Worm (Caenorhabditis elegans) whole organism, L2 larva: Measurements from ENCODE around the gene unc-70.

Experiments used
- C34F6.9 ChIP-seq: fragments of 150-350 bp; optimal IDR thresholded peaks from 2 replicates; lab custom pipeline; 2014; ENCODE audit warnings: missing biosample characterization, missing genetic modification characterization
- F13H6.1 ChIP-seq: sonication (generic microtip); optimal IDR thresholded peaks from 2 replicates; lab custom pipeline; 2016; ENCODE audit warnings: missing genetic modification characterization, missing compliant biosample characterization
- R02D3.7 ChIP-seq: fragments of 150-350 bp; optimal IDR thresholded peaks from 2 replicates; lab custom pipeline; 2014; ENCODE audit warnings: missing biosample characterization, missing genetic modification characterization
- Y55F3AM.14 ChIP-seq: fragments of 200-800 bp; sonication (Bioruptor generic); optimal IDR thresholded peaks from 2 replicates; lab custom pipeline; 2018; ENCODE audit warnings: mild to moderate bottlenecking, missing genetic modification characterization, missing compliant biosample characterization
- ZK546.5 ChIP-seq: sonication (generic microtip); optimal IDR thresholded peaks from 2 replicates; lab custom pipeline; 2017; ENCODE audit warnings: missing biosample characterization, missing genetic modification characterization
- alr-1 ChIP-seq: fragments of 150-350 bp; optimal IDR thresholded peaks from 2 replicates; lab custom pipeline; 2014; ENCODE audit warnings: missing biosample characterization, missing genetic modification characterization
- aly-2 ChIP-seq: fragments of 150-350 bp; optimal IDR thresholded peaks from 2 replicates; lab custom pipeline; 2014; ENCODE audit warnings: missing biosample characterization, missing genetic modification characterization
- ama-1 ChIP-seq: fragments of 150-350 bp; optimal IDR thresholded peaks from 2 replicates; lab custom pipeline; 2018; ENCODE audit warnings: inconsistent platforms
- blmp-1 ChIP-seq: sonication (generic microtip); optimal IDR thresholded peaks from 2 replicates; lab custom pipeline; 2017; ENCODE audit warnings: missing genetic modification characterization, mild to moderate bottlenecking, missing compliant biosample characterization, antibody characterized with exemption, moderate library complexity; ENCODE audit not compliant: insufficient read depth
- ceh-16 ChIP-seq: fragments of 150-350 bp; optimal IDR thresholded peaks from 2 replicates; lab custom pipeline; 2014; ENCODE audit warnings: missing biosample characterization, missing genetic modification characterization
- ceh-82 ChIP-seq: fragments of 150-350 bp; optimal IDR thresholded peaks from 2 replicates; lab custom pipeline; 2014; ENCODE audit warnings: missing biosample characterization, missing genetic modification characterization
- crh-2 ChIP-seq: sonication (generic microtip); optimal IDR thresholded peaks from 2 replicates; lab custom pipeline; 2017; ENCODE audit warnings: missing biosample characterization, missing genetic modification characterization
- dmd-4 ChIP-seq: sonication (generic microtip); optimal IDR thresholded peaks from 2 replicates; lab custom pipeline; 2017; ENCODE audit warnings: missing biosample characterization, missing genetic modification characterization
- elt-1 ChIP-seq: fragments of 150-350 bp; optimal IDR thresholded peaks from 2 replicates; lab custom pipeline; 2014; ENCODE audit warnings: missing biosample characterization, missing genetic modification characterization
- elt-3 ChIP-seq: sonication (generic microtip); optimal IDR thresholded peaks from 2 replicates; lab custom pipeline; 2017; ENCODE audit warnings: missing biosample characterization, missing genetic modification characterization
- fos-1 ChIP-seq: fragments of 150-350 bp; optimal IDR thresholded peaks from 2 replicates; lab custom pipeline; 2014; ENCODE audit warnings: missing biosample characterization, missing genetic modification characterization
- gmeb-1 ChIP-seq: fragments of 150-350 bp; optimal IDR thresholded peaks from 2 replicates; lab custom pipeline; 2014; ENCODE audit warnings: missing biosample characterization, missing genetic modification characterization
- lsy-2 ChIP-seq, 2 experiments: fragments of 150-350 bp in 1 of 2; sonication (generic microtip) in 1 of 2; optimal IDR thresholded peaks; 2 replicates each; lab custom pipeline; 2014 to 2017; ENCODE audit warnings: missing biosample characterization in 2 of 2, missing genetic modification characterization in 2 of 2
- mab-5 ChIP-seq: fragments of 150-350 bp; optimal IDR thresholded peaks from 2 replicates; lab custom pipeline; 2014; ENCODE audit warnings: missing biosample characterization, missing genetic modification characterization
- mbf-1 ChIP-seq: sonication (generic microtip); optimal IDR thresholded peaks from 2 replicates; lab custom pipeline; 2017; ENCODE audit warnings: missing biosample characterization, missing genetic modification characterization
- nhr-10 ChIP-seq: sonication (generic microtip); optimal IDR thresholded peaks from 2 replicates; lab custom pipeline; 2017; ENCODE audit warnings: missing biosample characterization, missing genetic modification characterization
- nhr-11 ChIP-seq: fragments of 150-350 bp; optimal IDR thresholded peaks from 2 replicates; lab custom pipeline; 2014; ENCODE audit warnings: missing biosample characterization, missing genetic modification characterization
- nhr-12 ChIP-seq: fragments of 150-350 bp; optimal IDR thresholded peaks from 2 replicates; lab custom pipeline; 2014; ENCODE audit warnings: missing biosample characterization, missing genetic modification characterization
- nhr-129 ChIP-seq: fragments of 150-350 bp; optimal IDR thresholded peaks from 2 replicates; lab custom pipeline; 2014; ENCODE audit warnings: missing biosample characterization, missing genetic modification characterization
- nhr-21 ChIP-seq: fragments of 150-350 bp; optimal IDR thresholded peaks from 2 replicates; lab custom pipeline; 2014; ENCODE audit warnings: missing biosample characterization, missing genetic modification characterization
- nhr-23 ChIP-seq: fragments of 150-350 bp; optimal IDR thresholded peaks from 2 replicates; lab custom pipeline; 2014; ENCODE audit warnings: missing biosample characterization, missing genetic modification reagents, missing genetic modification characterization
- nhr-237 ChIP-seq: fragments of 150-350 bp; optimal IDR thresholded peaks from 2 replicates; lab custom pipeline; 2014; ENCODE audit warnings: missing biosample characterization, missing genetic modification characterization
- nhr-25 ChIP-seq: fragments of 150-350 bp; sonication (generic microtip); optimal IDR thresholded peaks from 3 replicates; lab custom pipeline; 2014; ENCODE audit warnings: missing biosample characterization, missing genetic modification characterization
- nhr-6 ChIP-seq: fragments of 150-350 bp; optimal IDR thresholded peaks from 2 replicates; lab custom pipeline; 2014; ENCODE audit warnings: missing biosample characterization, missing genetic modification characterization
- nhr-77 ChIP-seq: fragments of 150-350 bp; optimal IDR thresholded peaks from 2 replicates; lab custom pipeline; 2014; ENCODE audit warnings: missing biosample characterization, missing genetic modification characterization
- peb-1 ChIP-seq: fragments of 150-350 bp; optimal IDR thresholded peaks from 2 replicates; lab custom pipeline; 2014; ENCODE audit warnings: missing biosample characterization, missing genetic modification characterization
- sem-4 ChIP-seq: fragments of 150-350 bp; optimal IDR thresholded peaks from 2 replicates; lab custom pipeline; 2014; ENCODE audit warnings: missing biosample characterization, missing genetic modification reagents, missing genetic modification characterization
- skn-1 ChIP-seq: sonication (generic microtip); optimal IDR thresholded peaks from 2 replicates; lab custom pipeline; 2017; ENCODE audit warnings: missing biosample characterization, missing genetic modification characterization
- sma-3 ChIP-seq: sonication (generic microtip); optimal IDR thresholded peaks from 2 replicates; lab custom pipeline; 2016; ENCODE audit warnings: missing genetic modification reagents, missing genetic modification characterization, missing compliant biosample characterization
- sma-9 ChIP-seq, 2 experiments: fragments of 150-350 bp in 1 of 2; sonication (generic microtip) in 1 of 2; optimal IDR thresholded peaks; 2 replicates each; lab custom pipeline; 2014 to 2016; ENCODE audit warnings: missing genetic modification characterization in 2 of 2, mild to moderate bottlenecking in 1 of 2, missing biosample characterization in 1 of 2, missing compliant biosample characterization in 1 of 2, missing genetic modification reagents in 1 of 2, moderate library complexity in 1 of 2
- snpc-4 ChIP-seq: fragments of 150-350 bp; optimal IDR thresholded peaks from 2 replicates; lab custom pipeline; 2014; ENCODE audit warnings: missing biosample characterization, missing genetic modification characterization
- unc-39 ChIP-seq: fragments of 150-350 bp; optimal IDR thresholded peaks from 2 replicates; lab custom pipeline; 2014; ENCODE audit warnings: missing biosample characterization, missing genetic modification characterization
- unc-55 ChIP-seq: fragments of 150-350 bp; sonication (generic microtip); optimal IDR thresholded peaks from 3 replicates; lab custom pipeline; 2014; ENCODE audit warnings: missing biosample characterization, missing genetic modification reagents, missing genetic modification characterization
- unc-62 ChIP-seq: fragments of 150-350 bp; optimal IDR thresholded peaks from 2 replicates; lab custom pipeline; 2014; ENCODE audit warnings: missing biosample characterization, missing genetic modification reagents, missing genetic modification characterization
- ztf-1 ChIP-seq: fragments of 200-800 bp; sonication (Bioruptor generic); conservative IDR thresholded peaks from 2 replicates; pipeline ENCODE4 v1.3.6; 2022; ENCODE audit warnings: missing genetic modification characterization, missing compliant biosample characterization
- ztf-4 ChIP-seq: fragments of 150-350 bp; optimal IDR thresholded peaks from 2 replicates; lab custom pipeline; 2014; ENCODE audit warnings: missing biosample characterization, missing genetic modification characterization

Gene unc-70

DNA sequence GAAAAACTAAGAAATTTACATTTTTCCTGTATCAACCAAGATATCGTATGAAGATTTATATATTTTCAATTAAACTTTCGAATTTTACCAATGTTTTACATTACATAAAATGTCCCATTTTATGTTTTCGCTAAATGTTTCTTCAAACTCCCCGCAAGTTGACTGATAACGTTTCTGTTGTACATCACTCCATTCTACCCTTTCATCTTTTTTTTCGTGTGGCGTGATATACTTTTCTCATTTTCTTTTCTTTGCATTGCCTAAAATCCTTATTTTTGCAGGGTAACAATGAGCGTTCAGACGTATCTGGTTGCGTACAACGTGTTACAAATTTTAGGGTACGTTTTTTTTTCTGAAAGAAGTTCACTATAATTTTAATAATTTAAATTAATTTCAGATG, 42.1 kb upstream of the unc-70 start, which contains the start of gene hpo-8:
TSS of gene hpo-8 (plus strand) at position 282 of the 400 bp plus-strand sequence.
- TF ChIP-seq lsy-2 (tag; optimal IDR thresholded peaks at IDR 0.05; lab: Kevin White, UChicago) (no peak), alr-1 (tag; lab: Kevin White, UChicago) (no peak), dmd-4 (tag; lab: Kevin White, UChicago) (no peak), sma-9 (GFP tag; optimal IDR thresholded peaks at IDR 0.05; lab: Kevin White, UChicago) (no peak), sma-9 (tag; optimal IDR thresholded peaks at IDR 0.05; lab: Kevin White, UChicago) (no peak), ztf-4 (tag; lab: Kevin White, UChicago) (no peak), nhr-237 (no peak), peb-1 (tag; lab: Kevin White, UChicago) (no peak), crh-2 (tag; lab: Kevin White, UChicago) (no peak), nhr-12 (tag; lab: Kevin White, UChicago) (no peak), ceh-16 (tag; lab: Kevin White, UChicago) (no peak), sem-4 (tag; lab: Kevin White, UChicago) (no peak), elt-1 (tag; lab: Kevin White, UChicago) (no peak), nhr-21 (tag; lab: Kevin White, UChicago) (no peak), nhr-11 (no peak)

ce11 chrV:6842437-6842836, 38.7 kb upstream of the unc-70 start, which contains the start of gene T15B7.1:
T15B7.1 (plus strand) TSS chrV:6842737.
- TF ChIP-seq mab-5 (no peak), unc-55 (GFP tag; lab: Kevin White, UChicago) (no peak), snpc-4 (no peak), nhr-23 (tag; lab: Kevin White, UChicago) (no peak), nhr-11 (no peak), sem-4 (tag; lab: Kevin White, UChicago) (no peak), C34F6.9 (tag; lab: Kevin White, UChicago) (no peak), fos-1 (no peak), ceh-82 (no peak), aly-2 (tag; lab: Kevin White, UChicago) (no peak), unc-39 (tag; lab: Kevin White, UChicago) (no peak), dmd-4 (tag; lab: Kevin White, UChicago) (no peak), nhr-10 (no peak), ztf-4 (tag; lab: Kevin White, UChicago) (no peak), gmeb-1 (no peak)

DNA sequence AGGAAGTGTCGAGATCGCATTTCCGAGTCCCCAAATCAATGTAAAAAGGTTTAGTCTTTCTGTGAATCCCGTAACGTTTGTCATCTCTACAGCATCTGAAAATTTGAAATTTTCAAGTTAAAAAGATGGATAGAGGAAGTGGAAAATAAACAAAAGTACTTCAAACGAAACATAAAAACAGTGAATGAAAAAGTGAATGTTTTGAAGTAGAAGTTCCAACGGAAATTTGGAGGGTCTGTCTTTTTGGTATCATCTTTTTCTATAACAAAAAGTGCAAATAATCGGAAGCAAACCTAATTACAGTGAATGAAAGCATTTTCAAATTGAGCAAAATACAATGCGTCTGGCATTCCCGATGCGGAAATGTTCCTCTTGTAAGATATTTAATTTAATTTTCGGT, 34.6 kb upstream of the unc-70 start, which contains the start of gene lgc-54:
TSS of gene lgc-54 (minus strand) at position 101 of the 400 bp plus-strand sequence.
- TF ChIP-seq nhr-77 (no peak), peb-1 (tag; lab: Kevin White, UChicago) (no peak), sma-9 (GFP tag; optimal IDR thresholded peaks at IDR 0.05; lab: Kevin White, UChicago) (no peak), sma-9 (tag; optimal IDR thresholded peaks at IDR 0.05; lab: Kevin White, UChicago) (no peak), F13H6.1 (no peak), nhr-6 (tag; lab: Kevin White, UChicago) (no peak), R02D3.7 (no peak)

DNA sequence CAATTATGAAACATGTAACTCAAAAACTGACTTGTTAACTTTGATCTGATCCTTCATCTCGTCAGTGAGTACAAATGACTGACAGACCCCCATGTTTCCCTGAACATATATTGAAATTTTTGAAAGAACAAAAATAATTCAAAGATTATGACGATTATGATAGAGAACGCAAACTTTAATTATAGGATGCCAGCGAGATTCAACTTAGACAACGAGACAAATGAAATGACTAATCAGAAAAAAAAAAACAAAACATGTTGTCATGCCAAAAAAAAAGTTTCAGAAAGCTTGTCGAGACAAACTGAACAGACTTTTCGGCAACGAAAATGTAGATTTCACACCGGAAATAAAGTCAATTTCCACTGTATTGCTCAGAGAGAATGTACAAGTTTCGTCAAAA, 26.4 kb upstream of the unc-70 start, which contains the start of gene gpa-10:
TSS of gene gpa-10 (minus strand) at position 101 of the 400 bp plus-strand sequence.
- TF ChIP-seq skn-1 (tag; lab: Kevin White, UChicago) (no peak), unc-39 (tag; lab: Kevin White, UChicago) (no peak), elt-3 (no peak), nhr-12 (tag; lab: Kevin White, UChicago) (no peak), dmd-4 (tag; lab: Kevin White, UChicago) (no peak), unc-62 (GFP tag; lab: Kevin White, UChicago) (no peak), Y55F3AM.14 (GFP tag; lab: Kevin White, UChicago) (no peak), ZK546.5 (tag; lab: Kevin White, UChicago) (no peak), ama-1 (no peak), C34F6.9 (tag; lab: Kevin White, UChicago) (no peak), blmp-1 (tag; lab: Kevin White, UChicago) (no peak)
- TF ChIP-seq, all 48 proteins: peak for 0

- no peak for TF ChIP-seq nhr-23 (tag; lab: Kevin White, UChicago)
- TF ChIP-seq sma-3: no peak
- no peak for TF ChIP-seq nhr-129
- TF ChIP-seq ceh-16 (tag; lab: Kevin White, UChicago): no peak
- TF ChIP-seq mbf-1: no peak
- TF ChIP-seq nhr-21 (tag; lab: Kevin White, UChicago): no peak
- no peak for TF ChIP-seq aly-2 (tag; lab: Kevin White, UChicago)
- no peak for TF ChIP-seq ztf-1 (GFP tag; lab: Robert Waterston, UW)
- no peak for TF ChIP-seq C34F6.9 (tag; lab: Kevin White, UChicago)
- no peak for TF ChIP-seq nhr-25 (tag; lab: Kevin White, UChicago)
Measured at ce11 chrV:6870004-6870403, 11.1 kb upstream of the unc-70 start, which contains the start of gene frpr-18. frpr-18 (plus strand) TSS chrV:6870304.
